Worm (Caenorhabditis elegans) whole organism, mixed stage, embryonic: ENCODE measurements around the gene dnj-17.

Experiments used
- M03D4.4 ChIP-seq: sonication (generic microtip); optimal IDR thresholded peaks from 2 replicates; lab custom pipeline; 2017; ENCODE audit warnings: mild to moderate bottlenecking, missing genetic modification characterization, missing compliant biosample characterization
- bed-3 ChIP-seq: fragments of 200-800 bp; sonication (Bioruptor generic); optimal IDR thresholded peaks from 3 replicates; lab custom pipeline; 2018; ENCODE audit warnings: mild to moderate bottlenecking, missing genetic modification characterization, moderate library complexity, missing compliant biosample characterization
- ceh-39 ChIP-seq: fragments of 150-350 bp; optimal IDR thresholded peaks from 2 replicates; lab custom pipeline; 2014; ENCODE audit warnings: missing biosample characterization, missing genetic modification characterization
- ceh-43 ChIP-seq: fragments of 200-800 bp; sonication (Bioruptor generic); optimal IDR thresholded peaks from 2 replicates; lab custom pipeline; 2018; ENCODE audit warnings: mild to moderate bottlenecking, missing genetic modification characterization, moderate library complexity, missing compliant biosample characterization
- ces-1 ChIP-seq: fragments of 150-350 bp; optimal IDR thresholded peaks from 2 replicates; lab custom pipeline; 2014; ENCODE audit warnings: missing biosample characterization, missing genetic modification reagents, missing genetic modification characterization
- cnd-1 ChIP-seq: fragments of 200-800 bp; sonication (Bioruptor generic); optimal IDR thresholded peaks from 2 replicates; lab custom pipeline; 2018; ENCODE audit warnings: mild to moderate bottlenecking, missing genetic modification characterization, missing compliant biosample characterization
- drap-1 ChIP-seq: fragments of 200-800 bp; sonication (Bioruptor generic); optimal IDR thresholded peaks from 3 replicates; lab custom pipeline; 2018; ENCODE audit warnings: mild to moderate bottlenecking, missing genetic modification characterization, missing compliant biosample characterization
- elt-1 ChIP-seq: sonication (generic microtip); optimal IDR thresholded peaks from 2 replicates; lab custom pipeline; 2017; ENCODE audit warnings: missing genetic modification characterization, mild to moderate bottlenecking, missing compliant biosample characterization, antibody characterized with exemption, moderate library complexity, borderline replicate concordance; ENCODE audit not compliant: insufficient read depth
- flh-1 ChIP-seq: fragments of 200-800 bp; sonication (Bioruptor generic); optimal IDR thresholded peaks from 2 replicates; lab custom pipeline; 2018; ENCODE audit warnings: mild to moderate bottlenecking, missing genetic modification characterization, moderate library complexity, missing compliant biosample characterization
- hlh-1 ChIP-seq: fragments of 150-350 bp; optimal IDR thresholded peaks from 2 replicates; lab custom pipeline; 2014; ENCODE audit warnings: missing biosample characterization, missing genetic modification reagents, missing genetic modification characterization
- lin-32 ChIP-seq: fragments of 200-800 bp; sonication (Bioruptor generic); optimal IDR thresholded peaks from 2 replicates; lab custom pipeline; 2018; ENCODE audit warnings: mild to moderate bottlenecking, missing genetic modification characterization, missing compliant biosample characterization
- lsy-2 ChIP-seq: fragments of 150-350 bp; optimal IDR thresholded peaks from 2 replicates; lab custom pipeline; 2014; ENCODE audit warnings: missing biosample characterization, missing genetic modification characterization
- mab-5 ChIP-seq: fragments of 150-350 bp; optimal IDR thresholded peaks from 2 replicates; lab custom pipeline; 2014; ENCODE audit warnings: missing biosample characterization, missing genetic modification characterization
- mep-1 ChIP-seq: fragments of 150-350 bp; optimal IDR thresholded peaks from 2 replicates; lab custom pipeline; 2017; ENCODE audit warnings: missing biosample characterization, missing genetic modification reagents, missing genetic modification characterization, inconsistent platforms
- mls-2 ChIP-seq: sonication (generic microtip); optimal IDR thresholded peaks from 2 replicates; lab custom pipeline; 2016; ENCODE audit warnings: mild to moderate bottlenecking, missing genetic modification characterization, moderate library complexity, missing compliant biosample characterization
- nhr-12 ChIP-seq: fragments of 150-350 bp; optimal IDR thresholded peaks from 2 replicates; lab custom pipeline; 2014; ENCODE audit warnings: missing biosample characterization, missing genetic modification characterization
- nhr-2 ChIP-seq: fragments of 150-350 bp; optimal IDR thresholded peaks from 2 replicates; lab custom pipeline; 2014; ENCODE audit warnings: missing biosample characterization, missing genetic modification characterization
- nhr-237 ChIP-seq: fragments of 150-350 bp; optimal IDR thresholded peaks from 2 replicates; lab custom pipeline; 2014; ENCODE audit warnings: missing biosample characterization, missing genetic modification characterization
- pha-4 ChIP-seq: fragments of 150-350 bp; optimal IDR thresholded peaks from 2 replicates; lab custom pipeline; 2018; ENCODE audit warnings: missing biosample characterization, missing genetic modification reagents, missing genetic modification characterization
- sem-2 ChIP-seq: fragments of 200-800 bp; sonication (Bioruptor generic); optimal IDR thresholded peaks from 2 replicates; lab custom pipeline; 2018; ENCODE audit warnings: mild to moderate bottlenecking, missing genetic modification characterization, missing compliant biosample characterization
- snpc-4 ChIP-seq: fragments of 150-350 bp; optimal IDR thresholded peaks from 2 replicates; lab custom pipeline; 2014; ENCODE audit warnings: missing biosample characterization, missing genetic modification characterization
- tbx-8 ChIP-seq: fragments of 200-800 bp; sonication (Bioruptor generic); optimal IDR thresholded peaks from 2 replicates; lab custom pipeline; 2018; ENCODE audit warnings: mild to moderate bottlenecking, missing genetic modification characterization, moderate library complexity, missing compliant biosample characterization
- unc-120 ChIP-seq: sonication (generic microtip); optimal IDR thresholded peaks from 2 replicates; lab custom pipeline; 2017; ENCODE audit warnings: missing genetic modification characterization, missing compliant biosample characterization; ENCODE audit not compliant: poor library complexity, severe bottlenecking
- unc-39 ChIP-seq: fragments of 150-350 bp; optimal IDR thresholded peaks from 2 replicates; lab custom pipeline; 2014; ENCODE audit warnings: missing biosample characterization, missing genetic modification characterization
- unc-62 ChIP-seq: fragments of 150-350 bp; optimal IDR thresholded peaks from 2 replicates; lab custom pipeline; 2014; ENCODE audit warnings: missing biosample characterization, missing genetic modification reagents, missing genetic modification characterization
- zip-8 ChIP-seq: fragments of 150-350 bp; optimal IDR thresholded peaks from 2 replicates; lab custom pipeline; 2014; ENCODE audit warnings: missing biosample characterization, missing genetic modification characterization
- ztf-11 ChIP-seq: fragments of 150-350 bp; optimal IDR thresholded peaks from 2 replicates; lab custom pipeline; 2014; ENCODE audit warnings: missing biosample characterization, missing genetic modification characterization

The dnj-17 gene

DNA sequence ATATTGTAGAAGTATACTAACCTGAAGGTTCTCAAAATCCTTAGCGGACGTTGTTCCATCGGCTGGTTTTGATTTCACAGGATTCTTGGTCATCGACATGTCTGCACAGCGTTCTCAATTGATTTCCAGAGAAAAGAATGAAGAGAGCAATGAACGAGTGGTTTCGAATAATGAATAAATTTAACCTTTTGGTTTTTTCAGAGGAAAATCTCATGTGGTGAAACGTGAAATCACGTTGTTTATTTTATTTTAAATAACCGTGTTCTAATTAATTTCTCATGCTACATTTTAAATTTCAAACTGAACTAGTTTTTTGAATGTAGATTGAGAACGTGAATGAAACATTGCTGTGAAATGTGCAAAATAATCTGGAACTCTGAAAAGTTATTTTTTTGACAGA lies 12.9 kb downstream of the dnj-17 start, which contains the start of gene T03F6.6:
Gene T03F6.6 (minus strand): TSS at position 101 of the 400 bp plus-strand sequence.
- TF ChIP-seq flh-1 (GFP tag; lab: Kevin White, UChicago): no peak
- TF ChIP-seq nhr-12 (tag; lab: Kevin White, UChicago): no peak
- no peak for TF ChIP-seq elt-1 (tag; lab: Kevin White, UChicago)
- TF ChIP-seq ceh-39 (tag; lab: Kevin White, UChicago): no peak
- TF ChIP-seq hlh-1: no peak
- TF ChIP-seq ceh-43: no peak
- TF ChIP-seq drap-1 (GFP tag; lab: Kevin White, UChicago): no peak
- no peak for TF ChIP-seq bed-3 (GFP tag; lab: Kevin White, UChicago)
- no peak for TF ChIP-seq lin-32
- no peak for TF ChIP-seq tbx-8 (GFP tag; lab: Kevin White, UChicago)
- TF ChIP-seq mls-2: no peak

- no peak for TF ChIP-seq nhr-12 (tag; lab: Kevin White, UChicago)
- TF ChIP-seq flh-1 (GFP tag; lab: Kevin White, UChicago): no peak
- TF ChIP-seq snpc-4 (tag; lab: Kevin White, UChicago): no peak
- TF ChIP-seq unc-39: no peak
- no peak for TF ChIP-seq zip-8 (tag; lab: Kevin White, UChicago)
- TF ChIP-seq ztf-11: no peak
- no peak for TF ChIP-seq lin-32
- TF ChIP-seq lsy-2: no peak
- no peak for TF ChIP-seq unc-62 (GFP tag; lab: Kevin White, UChicago)
Observed at ce11 chrIII:13378242-13378641, 14.9 kb downstream of the dnj-17 start, which contains the start of gene T03F6.10. Gene T03F6.10, minus strand, starts transcription at chrIII:13378342.

- TF ChIP-seq ceh-39 (tag; lab: Kevin White, UChicago) (no peak), cnd-1 (no peak), flh-1 (GFP tag; lab: Kevin White, UChicago) (no peak), lin-32 (no peak), unc-62 (GFP tag; lab: Kevin White, UChicago) (no peak), unc-39 (no peak), nhr-2 (tag; lab: Kevin White, UChicago) (no peak), M03D4.4 (tag; lab: Kevin White, UChicago) (no peak)
Observed at ce11 chrIII:13377249-13377648, 15.9 kb downstream of the dnj-17 start.

DNA sequence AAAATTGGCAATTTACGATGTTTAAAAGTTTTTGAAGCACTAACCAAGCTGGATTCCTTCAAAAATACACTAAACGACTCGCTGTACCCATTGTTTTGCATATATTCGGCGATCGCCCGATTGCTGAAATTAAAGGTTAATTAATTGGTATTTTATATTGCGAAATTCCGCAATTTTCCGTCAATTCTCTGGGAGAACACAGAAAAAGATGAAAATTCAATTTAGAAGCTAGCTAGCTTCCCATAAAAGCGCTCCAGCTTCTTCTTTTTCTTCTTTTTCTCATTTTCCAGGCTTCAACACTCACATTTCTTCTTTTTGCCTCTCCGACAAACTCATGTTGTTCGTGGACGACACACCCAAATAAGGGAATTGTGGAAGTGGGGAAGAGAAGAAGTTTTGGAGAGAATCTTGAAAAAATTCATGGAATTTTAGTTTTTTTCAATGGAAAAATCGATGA lies 16.8 kb downstream of the dnj-17 start, which contains the start of gene lis-1:
Gene lis-1 (minus strand): TSS at position 407 of the 457 bp plus-strand sequence.
- no peak for TF ChIP-seq zip-8 (tag; lab: Kevin White, UChicago)
- peak; percentile 87 for TF ChIP-seq ces-1

DNA sequence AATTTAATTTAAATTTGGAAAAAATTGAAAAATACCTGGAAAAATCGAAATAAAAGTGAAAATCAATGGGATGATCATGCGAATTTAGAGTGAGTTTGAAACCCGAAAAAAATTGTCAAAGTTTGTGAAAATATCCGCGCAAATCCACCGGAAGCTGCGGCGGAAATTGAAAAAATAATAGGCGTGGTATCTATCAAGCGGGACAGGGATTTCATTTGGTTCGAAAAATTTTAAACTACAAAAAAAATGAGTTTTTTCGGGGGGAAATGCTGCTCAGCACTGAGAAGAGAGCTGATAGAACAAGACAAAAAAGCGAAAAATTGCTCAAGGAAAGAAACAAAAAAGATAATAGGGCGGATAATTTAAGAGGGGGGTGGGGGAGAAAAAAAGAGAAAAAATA lies 22.2 kb downstream of the dnj-17 start, which contains the start of gene T03F6.9:
Gene T03F6.9 (minus strand): TSS at position 101 of the 400 bp plus-strand sequence.
- TF ChIP-seq nhr-12 (tag; lab: Kevin White, UChicago) (no peak), elt-1 (tag; lab: Kevin White, UChicago) (no peak), ceh-43 (no peak), lsy-2 (no peak), nhr-237 (tag; lab: Kevin White, UChicago) (no peak), mab-5 (no peak)
- TF ChIP-seq, all 35 proteins: peak for 0

- TF ChIP-seq mep-1 (tag; lab: Kevin White, UChicago) (peak; percentile 45), elt-1 (tag; lab: Kevin White, UChicago) (no peak), sem-2 (GFP tag; lab: Kevin White, UChicago) (no peak), ces-1 (peak; percentile 29), unc-120 (tag; lab: Kevin White, UChicago) (peak; percentile 29)
Observed at ce11 chrIII:13359847-13360246, 33.3 kb downstream of the dnj-17 start.

DNA sequence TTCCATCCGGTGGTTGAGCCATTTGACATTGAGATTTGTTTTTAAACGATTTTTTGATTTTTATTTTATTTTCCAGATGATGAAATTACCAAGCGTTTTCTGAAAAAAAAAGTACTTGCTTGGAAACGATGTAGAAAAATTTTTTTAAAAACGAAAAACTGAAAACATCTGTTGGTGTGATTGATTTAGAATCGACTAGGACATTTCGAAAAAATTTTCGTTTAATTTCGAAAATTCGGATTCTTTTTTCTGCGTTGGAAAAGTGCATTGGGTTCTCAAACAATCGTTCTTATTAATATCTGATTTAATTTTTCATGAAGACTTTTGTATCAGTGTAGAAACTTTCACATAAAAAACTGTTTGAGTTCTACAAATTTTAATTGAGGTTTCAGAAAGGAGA lies 33.9 kb downstream of the dnj-17 start, which contains the start of gene F53A2.9:
Gene F53A2.9 (minus strand): TSS at position 101 of the 400 bp plus-strand sequence.
- TF ChIP-seq unc-120 (tag; lab: Kevin White, UChicago): no peak
- no peak for TF ChIP-seq pha-4 (tag; lab: Kevin White, UChicago)
- TF ChIP-seq ceh-39 (tag; lab: Kevin White, UChicago): no peak
